Worm (Caenorhabditis elegans): ENCODE results near the gene ceh-86.

ceh-86 gene

ce11 chrII:2446727-2447126 lies 14.9 kb upstream of the ceh-86 start:
- TF ChIP-seq hlh-8 (tag; optimal IDR thresholded peaks at IDR 0.05): no peak
- no peak for TF ChIP-seq syd-9 (tag; optimal IDR thresholded peaks at IDR 0.05)
- no peak for TF ChIP-seq ceh-6 (GFP tag; optimal IDR thresholded peaks at IDR 0.05)
- TF ChIP-seq ahr-1 (tag; optimal IDR thresholded peaks at IDR 0.05): no peak
- no peak for TF ChIP-seq dmd-4 (tag; optimal IDR thresholded peaks at IDR 0.05; ENCODE audit: borderline replicate concordance)
- TF ChIP-seq hlh-13 (GFP tag; optimal IDR thresholded peaks at IDR 0.05): no peak
- no peak for TF ChIP-seq gmeb-2 (tag; optimal IDR thresholded peaks at IDR 0.05)
- TF ChIP-seq ceh-45 (GFP tag; IDR thresholded peaks at IDR 0.05): no peak
- TF ChIP-seq ceh-19 (GFP tag; optimal IDR thresholded peaks at IDR 0.05): no peak
- no peak for TF ChIP-seq npax-4 (tag; optimal IDR thresholded peaks at IDR 0.05)
- TF ChIP-seq nhr-11 (tag; optimal IDR thresholded peaks at IDR 0.05): no peak
- TF ChIP-seq pax-1 (tag; optimal IDR thresholded peaks at IDR 0.05): no peak
- TF ChIP-seq tbx-7 (tag; optimal IDR thresholded peaks at IDR 0.05): no peak
- no peak for TF ChIP-seq elt-4 (tag; optimal IDR thresholded peaks at IDR 0.05)
- TF ChIP-seq sdc-2 (tag; optimal IDR thresholded peaks at IDR 0.05): no peak
- no peak for TF ChIP-seq F13H6.1 (tag; optimal IDR thresholded peaks at IDR 0.05)

DNA sequence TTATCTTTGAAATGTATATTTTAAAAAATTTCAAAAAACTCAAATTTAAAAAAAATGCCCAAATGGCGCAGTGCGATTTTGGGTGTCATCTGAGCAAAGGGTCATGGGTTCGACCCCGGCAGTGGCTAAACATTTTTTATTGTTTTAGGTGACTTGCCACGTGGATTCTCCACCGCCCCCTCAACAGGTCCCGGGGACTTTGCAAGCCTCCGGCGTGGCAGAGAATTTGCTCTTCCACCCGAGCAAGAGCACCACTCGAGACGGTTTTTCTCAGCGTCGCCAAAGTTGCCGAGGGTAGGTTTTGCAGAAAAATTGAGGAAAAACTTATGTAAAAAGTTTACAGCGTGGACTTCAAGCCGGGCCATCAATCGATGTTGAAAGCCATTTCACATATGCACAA lies 13.3 kb upstream of the ceh-86 start:
- TF ChIP-seq hlh-13 (GFP tag; optimal IDR thresholded peaks at IDR 0.05): no peak
- TF ChIP-seq hlh-6 (tag; optimal IDR thresholded peaks at IDR 0.05): no peak
- no peak for TF ChIP-seq F13H6.1 (tag; optimal IDR thresholded peaks at IDR 0.05)
- no peak for TF ChIP-seq sox-4 (tag; optimal IDR thresholded peaks at IDR 0.05)
- TF ChIP-seq nfya-1 (tag; optimal IDR thresholded peaks at IDR 0.05): no peak

DNA sequence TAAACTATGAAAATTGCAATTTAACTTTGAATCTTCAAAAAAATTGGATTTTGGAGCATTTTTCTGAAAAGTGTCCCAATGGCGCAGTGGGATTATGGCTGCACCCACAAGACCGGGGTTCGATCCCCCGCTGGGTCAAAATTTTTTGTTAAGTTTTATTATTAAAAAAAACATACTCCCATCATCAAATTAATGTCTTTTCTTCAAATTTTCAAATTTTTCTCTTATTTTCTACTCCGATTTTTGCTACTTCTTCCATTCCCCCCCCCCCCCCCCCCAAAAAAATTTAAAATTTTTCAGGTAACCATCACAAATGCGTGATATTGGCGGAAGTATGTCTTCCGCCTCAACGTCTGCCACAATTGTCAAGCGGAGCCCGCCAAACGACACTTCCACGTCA lies 11.1 kb upstream of the ceh-86 start, which contains the start of gene vab-19:
Gene vab-19, plus strand, starts transcription at position 301 of the 400 bp plus-strand sequence.
- TF ChIP-seq ceh-19 (GFP tag; optimal IDR thresholded peaks at IDR 0.05) (no peak), C08G9.2 (tag; optimal IDR thresholded peaks at IDR 0.05) (no peak), ceh-2 (tag; optimal IDR thresholded peaks at IDR 0.05) (no peak), ceh-6 (GFP tag; optimal IDR thresholded peaks at IDR 0.05) (no peak), unc-3 (GFP tag; conservative IDR thresholded peaks at IDR 0.05) (no peak), unc-3 (tag; optimal IDR thresholded peaks at IDR 0.05) (no peak), unc-55 (GFP tag; optimal IDR thresholded peaks at IDR 0.05) (no peak), tbx-7 (tag; optimal IDR thresholded peaks at IDR 0.05) (no peak), nhr-11 (tag; optimal IDR thresholded peaks at IDR 0.05) (no peak)

ce11 chrII:2442243-2442642 lies 10.4 kb upstream of the ceh-86 start:
- no peak for TF ChIP-seq Y22D7AL.16 (tag; optimal IDR thresholded peaks at IDR 0.05)
- no peak for TF ChIP-seq zip-5 (tag; optimal IDR thresholded peaks at IDR 0.05)
- TF ChIP-seq unc-3 (GFP tag; conservative IDR thresholded peaks at IDR 0.05): no peak
- TF ChIP-seq unc-3 (tag; optimal IDR thresholded peaks at IDR 0.05): no peak
- no peak for TF ChIP-seq fax-1 (tag; optimal IDR thresholded peaks at IDR 0.05)
- no peak for TF ChIP-seq hlh-15 (tag; optimal IDR thresholded peaks at IDR 0.05)
- no peak for TF ChIP-seq C08G9.2 (tag; optimal IDR thresholded peaks at IDR 0.05)
- no peak for TF ChIP-seq ceh-34 (tag; optimal IDR thresholded peaks at IDR 0.05)
- TF ChIP-seq pha-2 (tag; optimal IDR thresholded peaks at IDR 0.05): no peak
- no peak for TF ChIP-seq ceh-6 (GFP tag; optimal IDR thresholded peaks at IDR 0.05)
- no peak for TF ChIP-seq fkh-10 (GFP tag; optimal IDR thresholded peaks at IDR 0.05)
- TF ChIP-seq ztf-16 (tag; optimal IDR thresholded peaks at IDR 0.05): no peak
- no peak for TF ChIP-seq ceh-2 (tag; optimal IDR thresholded peaks at IDR 0.05)
- no peak for TF ChIP-seq ceh-24 (tag; optimal IDR thresholded peaks at IDR 0.05)
- no peak for TF ChIP-seq tbx-2 (tag; optimal IDR thresholded peaks at IDR 0.05)

ce11 chrII:2440312-2440711 lies 8.4 kb upstream of the ceh-86 start:
- TF ChIP-seq ceh-31 (tag; optimal IDR thresholded peaks at IDR 0.05): no peak
- no peak for TF ChIP-seq pha-4 (tag; optimal IDR thresholded peaks at IDR 0.05)
- TF ChIP-seq ama-1 (optimal IDR thresholded peaks at IDR 0.05): no peak
- TF ChIP-seq lin-11 (tag; optimal IDR thresholded peaks at IDR 0.05): no peak
- no peak for TF ChIP-seq C38D4.7 (GFP tag; optimal IDR thresholded peaks at IDR 0.05)
- TF ChIP-seq ceh-24 (tag; optimal IDR thresholded peaks at IDR 0.05): no peak
- TF ChIP-seq ceh-30 (tag; optimal IDR thresholded peaks at IDR 0.05): no peak
- no peak for TF ChIP-seq pqm-1 (tag; optimal IDR thresholded peaks at IDR 0.05)
- TF ChIP-seq mec-3 (tag; optimal IDR thresholded peaks at IDR 0.05; ENCODE audit: borderline replicate concordance): no peak
- no peak for TF ChIP-seq che-1 (tag; optimal IDR thresholded peaks at IDR 0.05)
- TF ChIP-seq nfya-1 (tag; optimal IDR thresholded peaks at IDR 0.05): no peak
